Fruit fly (Drosophila melanogaster): ENCODE measurements around the gene Sry-alpha.

Sry-alpha gene

dm6 chr3R:30055915-30056544, 16.5 kb downstream of the Sry-alpha start, which contains the start of the genes Rpp14b and spn-A:
Gene Rpp14b, plus strand, starts transcription at chr3R:30055957.
Gene spn-A, minus strand, starts transcription at chr3R:30056037.
- no peak for TF ChIP-seq noc (tag; optimal IDR thresholded peaks at IDR 0.05)

dm6 chr3R:30056592-30057135, 17.1 kb downstream of the Sry-alpha start, which contains the start of the genes CG7950 and Rpp14a:
Gene CG7950, plus strand, starts transcription at chr3R:30056859.
Gene Rpp14a, plus strand, starts transcription at chr3R:30056859.
- peak; percentile 69 for TF ChIP-seq noc (tag; optimal IDR thresholded peaks at IDR 0.05)

dm6 chr3R:30058057-30058868, 18.7 kb downstream of the Sry-alpha start, which contains the start of gene sima:
Gene sima, plus strand, starts transcription at chr3R:30058311.
- no peak for TF ChIP-seq noc (tag; optimal IDR thresholded peaks at IDR 0.05)

dm6 chr3R:30059944-30060343, 20.4 kb downstream of the Sry-alpha start:
- no peak for TF ChIP-seq noc (tag; optimal IDR thresholded peaks at IDR 0.05)

- no peak for TF ChIP-seq noc (tag; optimal IDR thresholded peaks at IDR 0.05)
Observed at dm6 chr3R:30060451-30061153, 21.1 kb downstream of the Sry-alpha start.

- peak; percentile 56 for TF ChIP-seq noc (tag; optimal IDR thresholded peaks at IDR 0.05)
Observed at dm6 chr3R:30061154-30061482, 21.6 kb downstream of the Sry-alpha start.

dm6 chr3R:30061980-30062379, 22.5 kb downstream of the Sry-alpha start:
- TF ChIP-seq noc (tag; optimal IDR thresholded peaks at IDR 0.05): no peak

- peak; percentile 65 for TF ChIP-seq noc (tag; optimal IDR thresholded peaks at IDR 0.05)
Observed at dm6 chr3R:30062543-30062942, 23.0 kb downstream of the Sry-alpha start.

dm6 chr3R:30063704-30064103, 24.2 kb downstream of the Sry-alpha start:
- TF ChIP-seq noc (tag; optimal IDR thresholded peaks at IDR 0.05): no peak

dm6 chr3R:30066004-30066403, 26.5 kb downstream of the Sry-alpha start:
- TF ChIP-seq noc (tag; optimal IDR thresholded peaks at IDR 0.05): no peak

- TF ChIP-seq noc (tag; optimal IDR thresholded peaks at IDR 0.05): no peak
Observed at dm6 chr3R:30070198-30070597, 30.7 kb downstream of the Sry-alpha start.

dm6 chr3R:30071827-30072226, 32.3 kb downstream of the Sry-alpha start:
- no peak for TF ChIP-seq noc (tag; optimal IDR thresholded peaks at IDR 0.05)

dm6 chr3R:30076088-30076487, 36.6 kb downstream of the Sry-alpha start:
- TF ChIP-seq noc (tag; optimal IDR thresholded peaks at IDR 0.05): no peak

dm6 chr3R:30083215-30083614, 43.7 kb downstream of the Sry-alpha start:
- no peak for TF ChIP-seq noc (tag; optimal IDR thresholded peaks at IDR 0.05)

dm6 chr3R:30084137-30084536, 44.6 kb downstream of the Sry-alpha start:
- TF ChIP-seq noc (tag; optimal IDR thresholded peaks at IDR 0.05): peak; percentile 20
